Fruit fly (Drosophila melanogaster) whole organism, embryonic: ENCODE data around the gene CG17300.

ENCODE experiments used
- CG10321 ChIP-seq: fragments of 200-800 bp; sonication (Bioruptor generic); IDR thresholded peaks from 2 replicates; pipeline ENCODE4 v1.3.6; 2022; ENCODE audit warnings: missing biosample characterization, missing genetic modification characterization
- CG1832 ChIP-seq: fragments of 200-800 bp; sonication (Bioruptor generic); optimal IDR thresholded peaks from 2 replicates; lab custom pipeline; 2017; ENCODE audit warnings: missing biosample characterization, mild to moderate bottlenecking, missing genetic modification characterization, inconsistent platforms
- az2 ChIP-seq: fragments of 200-800 bp; sonication (Bioruptor generic); optimal IDR thresholded peaks from 3 replicates; lab custom pipeline; 2016; ENCODE audit warnings: missing biosample characterization, missing genetic modification characterization

dm6 chr3L:13133140-13133539 is 46.1 kb upstream of the CG17300 start:
- TF ChIP-seq CG10321 (GFP tag; lab: Robert Waterston, UW) (no peak), az2 (no peak), CG1832 (GFP tag; lab: Kevin White, UChicago) (no peak)
